Worm (Caenorhabditis elegans) whole organism, mixed stage, embryonic: ENCODE results near the gene fntb-1.

Experiments
- ceh-83 ChIP-seq: fragments of 200-800 bp; sonication (Bioruptor generic); optimal IDR thresholded peaks from 2 replicates; lab custom pipeline; 2018; ENCODE audit warnings: mild to moderate bottlenecking, missing genetic modification characterization, missing compliant biosample characterization
- ces-1 ChIP-seq: fragments of 150-350 bp; optimal IDR thresholded peaks from 2 replicates; lab custom pipeline; 2014; ENCODE audit warnings: missing biosample characterization, missing genetic modification reagents, missing genetic modification characterization
- cnd-1 ChIP-seq: fragments of 200-800 bp; sonication (Bioruptor generic); optimal IDR thresholded peaks from 2 replicates; lab custom pipeline; 2018; ENCODE audit warnings: mild to moderate bottlenecking, missing genetic modification characterization, missing compliant biosample characterization
- lin-13 ChIP-seq: fragments of 150-350 bp; optimal IDR thresholded peaks from 2 replicates; lab custom pipeline; 2014; ENCODE audit warnings: missing biosample characterization, missing genetic modification characterization
- lin-32 ChIP-seq: fragments of 200-800 bp; sonication (Bioruptor generic); optimal IDR thresholded peaks from 2 replicates; lab custom pipeline; 2018; ENCODE audit warnings: mild to moderate bottlenecking, missing genetic modification characterization, missing compliant biosample characterization
- mls-2 ChIP-seq: sonication (generic microtip); optimal IDR thresholded peaks from 2 replicates; lab custom pipeline; 2016; ENCODE audit warnings: mild to moderate bottlenecking, missing genetic modification characterization, moderate library complexity, missing compliant biosample characterization
- nhr-237 ChIP-seq: fragments of 150-350 bp; optimal IDR thresholded peaks from 2 replicates; lab custom pipeline; 2014; ENCODE audit warnings: missing biosample characterization, missing genetic modification characterization
- nhr-28 ChIP-seq: fragments of 150-350 bp; optimal IDR thresholded peaks from 2 replicates; lab custom pipeline; 2014; ENCODE audit warnings: missing biosample characterization, missing genetic modification characterization
- pha-4 ChIP-seq: fragments of 150-350 bp; optimal IDR thresholded peaks from 2 replicates; lab custom pipeline; 2018; ENCODE audit warnings: missing biosample characterization, missing genetic modification reagents, missing genetic modification characterization
- snpc-4 ChIP-seq: fragments of 150-350 bp; optimal IDR thresholded peaks from 2 replicates; lab custom pipeline; 2014; ENCODE audit warnings: missing biosample characterization, missing genetic modification characterization
- unc-39 ChIP-seq: fragments of 150-350 bp; optimal IDR thresholded peaks from 2 replicates; lab custom pipeline; 2014; ENCODE audit warnings: missing biosample characterization, missing genetic modification characterization
- unc-62 ChIP-seq: fragments of 150-350 bp; optimal IDR thresholded peaks from 2 replicates; lab custom pipeline; 2014; ENCODE audit warnings: missing biosample characterization, missing genetic modification reagents, missing genetic modification characterization

DNA sequence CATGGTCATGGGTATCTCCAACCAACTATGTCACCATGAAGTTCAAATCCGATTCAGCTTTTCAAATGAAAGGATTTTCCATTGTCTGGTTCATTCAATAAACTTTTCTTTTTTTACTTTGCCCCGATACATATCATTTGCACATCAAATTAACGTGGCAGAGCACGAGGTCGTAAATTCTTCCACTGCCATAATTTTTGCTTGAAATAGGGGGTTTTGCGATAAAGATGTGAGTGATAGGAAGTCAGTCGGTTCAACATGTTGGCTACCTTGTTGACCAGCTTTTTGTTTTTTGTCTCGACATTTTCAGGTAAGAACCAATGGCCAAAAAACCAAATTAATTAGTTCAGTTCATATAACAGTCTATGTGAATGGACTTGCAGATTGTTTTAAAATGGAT lies 29.2 kb downstream of the fntb-1 start, which contains the start of gene clec-54:
- TF ChIP-seq ces-1 (no peak), unc-39 (no peak), mls-2 (no peak), snpc-4 (tag; lab: Kevin White, UChicago) (no peak), lin-32 (GFP tag; lab: Kevin White, UChicago) (no peak), nhr-237 (tag; lab: Kevin White, UChicago) (no peak), unc-62 (no peak), nhr-28 (tag; lab: Kevin White, UChicago) (no peak), pha-4 (tag; lab: Kevin White, UChicago) (no peak), ceh-83 (GFP tag; lab: Kevin White, UChicago) (no peak), lin-13 (no peak), cnd-1 (tag; lab: Kevin White, UChicago) (no peak)
